Worm (Caenorhabditis elegans) whole organism, L4 larva: Measurements from ENCODE around the gene C01B9.4.

Experiments
- F49E8.2 ChIP-seq: sonication (generic microtip); optimal IDR thresholded peaks from 2 replicates; lab custom pipeline; 2016; ENCODE audit warnings: missing compliant biosample characterization, mild to moderate bottlenecking, missing genetic modification characterization, borderline replicate concordance
- R02D3.7 ChIP-seq: fragments of 150-350 bp; sonication (generic microtip); optimal IDR thresholded peaks from 3 replicates; lab custom pipeline; 2014; ENCODE audit warnings: missing biosample characterization, missing genetic modification characterization
- T20F7.1 ChIP-seq: fragments of 200-800 bp; sonication (Bioruptor generic); optimal IDR thresholded peaks from 2 replicates; lab custom pipeline; 2018; ENCODE audit warnings: mild to moderate bottlenecking, missing genetic modification characterization, missing compliant biosample characterization
- ama-1 ChIP-seq: fragments of 150-350 bp; optimal IDR thresholded peaks from 2 replicates; lab custom pipeline; 2014; ENCODE audit warnings: inconsistent platforms, mixed read lengths
- attf-4 ChIP-seq: sonication (generic microtip); optimal IDR thresholded peaks from 3 replicates; lab custom pipeline; 2017; ENCODE audit warnings: missing biosample characterization, missing genetic modification characterization
- ceh-32 ChIP-seq: sonication (generic microtip); optimal IDR thresholded peaks from 2 replicates; lab custom pipeline; 2016; ENCODE audit warnings: mild to moderate bottlenecking, missing genetic modification characterization, missing compliant biosample characterization; ENCODE audit not compliant: poor library complexity
- ceh-44 ChIP-seq: fragments of 200-800 bp; sonication (Bioruptor generic); IDR thresholded peaks from 2 replicates; pipeline ENCODE4 v1.3.6; 2022; ENCODE audit warnings: missing genetic modification reagents, missing genetic modification characterization, missing compliant biosample characterization
- ceh-62 ChIP-seq: sonication (generic microtip); optimal IDR thresholded peaks from 2 replicates; lab custom pipeline; 2017; ENCODE audit warnings: missing biosample characterization, missing genetic modification characterization
- ceh-82 ChIP-seq: sonication (generic microtip); optimal IDR thresholded peaks from 2 replicates; lab custom pipeline; 2017; ENCODE audit warnings: missing biosample characterization, missing genetic modification characterization
- ces-1 ChIP-seq: fragments of 150-350 bp; sonication (generic microtip); optimal IDR thresholded peaks from 4 replicates; lab custom pipeline; 2014; ENCODE audit warnings: missing biosample characterization, missing genetic modification reagents, missing genetic modification characterization
- cey-2 ChIP-seq: sonication (generic microtip); optimal IDR thresholded peaks from 3 replicates; lab custom pipeline; 2017; ENCODE audit warnings: missing genetic modification characterization, mild to moderate bottlenecking, missing compliant biosample characterization, antibody characterized with exemption, borderline replicate concordance; ENCODE audit not compliant: insufficient read depth
- daf-12 ChIP-seq: fragments of 150-350 bp; optimal IDR thresholded peaks from 2 replicates; lab custom pipeline; 2014; ENCODE audit warnings: missing biosample characterization, missing genetic modification reagents, missing genetic modification characterization
- daf-16 ChIP-seq, 3 experiments: sonication (generic microtip); optimal IDR thresholded peaks; 2 replicates each; lab custom pipeline; 2016 to 2017; ENCODE audit warnings: missing genetic modification characterization in 3 of 3, missing genetic modification reagents in 3 of 3, mild to moderate bottlenecking in 2 of 3, missing compliant biosample characterization in 2 of 3, missing biosample characterization in 1 of 3, moderate library complexity in 1 of 3
- dmd-6 ChIP-seq: fragments of 200-800 bp; sonication (Bioruptor generic); IDR thresholded peaks from 2 replicates; pipeline ENCODE4 v1.3.6; 2022; ENCODE audit warnings: missing genetic modification reagents, missing genetic modification characterization, missing compliant biosample characterization
- dmd-8 ChIP-seq: fragments of 200-800 bp; sonication (Bioruptor generic); IDR thresholded peaks from 2 replicates; pipeline ENCODE4 v1.3.6; 2022; ENCODE audit warnings: missing genetic modification characterization, missing compliant biosample characterization
- dpl-1 ChIP-seq: fragments of 150-350 bp; optimal IDR thresholded peaks from 2 replicates; lab custom pipeline; 2014; ENCODE audit warnings: missing biosample characterization, missing genetic modification reagents, missing genetic modification characterization
- duxl-1 ChIP-seq: sonication (generic microtip); optimal IDR thresholded peaks from 2 replicates; lab custom pipeline; 2016; ENCODE audit warnings: mild to moderate bottlenecking, missing genetic modification characterization, moderate library complexity, missing compliant biosample characterization; ENCODE audit not compliant: poor library complexity
- dve-1 ChIP-seq: sonication (generic microtip); optimal IDR thresholded peaks from 2 replicates; lab custom pipeline; 2017; ENCODE audit warnings: antibody characterized with exemption, mild to moderate bottlenecking, missing genetic modification characterization, missing compliant biosample characterization; ENCODE audit not compliant: insufficient read depth
- egl-43 ChIP-seq: fragments of 200-800 bp; sonication (Bioruptor generic); IDR thresholded peaks from 2 replicates; pipeline ENCODE4 v1.3.6; 2022; ENCODE audit warnings: missing genetic modification reagents, missing genetic modification characterization, missing compliant biosample characterization
- fkh-10 ChIP-seq: fragments of 150-350 bp; optimal IDR thresholded peaks from 2 replicates; lab custom pipeline; 2014; ENCODE audit warnings: missing biosample characterization, missing genetic modification reagents, missing genetic modification characterization
- hlh-11 ChIP-seq: fragments of 200-800 bp; sonication (Bioruptor generic); optimal IDR thresholded peaks from 2 replicates; lab custom pipeline; 2018; ENCODE audit warnings: mild to moderate bottlenecking, missing genetic modification characterization, missing compliant biosample characterization
- hmg-1.1 ChIP-seq: fragments of 200-800 bp; sonication (Bioruptor generic); IDR thresholded peaks from 2 replicates; pipeline ENCODE4 v1.3.6; 2022; ENCODE audit warnings: missing genetic modification reagents, missing genetic modification characterization, missing compliant biosample characterization
- jun-1 ChIP-seq: fragments of 150-350 bp; optimal IDR thresholded peaks from 2 replicates; lab custom pipeline; 2014; ENCODE audit warnings: missing biosample characterization, missing genetic modification reagents, missing genetic modification characterization
- lim-7 ChIP-seq: fragments of 200-800 bp; sonication (Bioruptor generic); IDR thresholded peaks from 2 replicates; pipeline ENCODE4 v1.3.6; 2022; ENCODE audit warnings: missing genetic modification characterization, missing compliant biosample characterization
- lin-38 ChIP-seq: fragments of 200-800 bp; sonication (Bioruptor generic); IDR thresholded peaks from 2 replicates; pipeline ENCODE4 v1.3.6; 2022; ENCODE audit warnings: missing genetic modification reagents, missing genetic modification characterization, missing compliant biosample characterization
- lir-3 ChIP-seq: sonication (generic microtip); optimal IDR thresholded peaks from 2 replicates; lab custom pipeline; 2016; ENCODE audit warnings: mild to moderate bottlenecking, missing genetic modification characterization, missing compliant biosample characterization
- lsy-2 ChIP-seq, 2 experiments: fragments of 150-350 bp in 1 of 2; sonication (generic microtip) in 1 of 2; optimal IDR thresholded peaks; 2 replicates each; lab custom pipeline; 2014 to 2017; ENCODE audit warnings: missing biosample characterization in 2 of 2, missing genetic modification characterization in 2 of 2
- madf-5 ChIP-seq, 2 experiments: fragments of 200-800 bp; sonication (Bioruptor generic); IDR thresholded peaks; 2 replicates each; pipeline ENCODE4 v1.3.6; 2022; ENCODE audit warnings: missing compliant biosample characterization in 2 of 2, missing genetic modification characterization in 2 of 2
- madf-9 ChIP-seq: fragments of 200-800 bp; sonication (Bioruptor generic); conservative IDR thresholded peaks from 2 replicates; pipeline ENCODE4 v1.3.6; 2022; ENCODE audit warnings: missing genetic modification reagents, missing genetic modification characterization, missing compliant biosample characterization
- mdl-1 ChIP-seq, 2 experiments: fragments of 150-350 bp in 1 of 2; sonication (generic microtip) in 1 of 2; optimal IDR thresholded peaks; 2 replicates each; lab custom pipeline; 2014 to 2017; ENCODE audit warnings: missing biosample characterization in 2 of 2, missing genetic modification characterization in 2 of 2
- mes-2 ChIP-seq: sonication (generic microtip); optimal IDR thresholded peaks from 2 replicates; lab custom pipeline; 2016; ENCODE audit warnings: missing genotype, mild to moderate bottlenecking, missing genetic modification characterization, missing compliant biosample characterization; ENCODE audit not compliant: poor library complexity, severe bottlenecking
- mxl-3 ChIP-seq: fragments of 200-800 bp; sonication (Bioruptor generic); optimal IDR thresholded peaks from 2 replicates; lab custom pipeline; 2018; ENCODE audit warnings: mild to moderate bottlenecking, missing genetic modification characterization, missing compliant biosample characterization
- nhr-10 ChIP-seq: fragments of 150-350 bp; optimal IDR thresholded peaks from 2 replicates; lab custom pipeline; 2014; ENCODE audit warnings: missing biosample characterization, missing genetic modification characterization
- nhr-102 ChIP-seq: sonication (generic microtip); optimal IDR thresholded peaks from 2 replicates; lab custom pipeline; 2016; ENCODE audit warnings: mild to moderate bottlenecking, missing genetic modification characterization, moderate library complexity, missing compliant biosample characterization
- nhr-28 ChIP-seq: fragments of 150-350 bp; optimal IDR thresholded peaks from 2 replicates; lab custom pipeline; 2014; ENCODE audit warnings: missing biosample characterization, missing genetic modification characterization
- nhr-42 ChIP-seq: fragments of 200-800 bp; sonication (Bioruptor generic); IDR thresholded peaks from 2 replicates; pipeline ENCODE4 v1.3.6; 2022; ENCODE audit warnings: missing genetic modification characterization, missing compliant biosample characterization
- nhr-48 ChIP-seq: sonication (generic microtip); optimal IDR thresholded peaks from 2 replicates; lab custom pipeline; 2016; ENCODE audit warnings: mild to moderate bottlenecking, missing genetic modification characterization, missing compliant biosample characterization
- pha-4 ChIP-seq, 2 experiments: fragments of 150-350 bp in 1 of 2; fragments of 200-800 bp in 1 of 2; sonication (Bioruptor generic) in 1 of 2; IDR thresholded peaks in 1 of 2; optimal IDR thresholded peaks in 1 of 2; 2 replicates each; pipeline versions ENCODE4 v1.3.6 to Lab custom; 2014 to 2022; ENCODE audit warnings: missing genetic modification characterization in 2 of 2, missing genetic modification reagents in 2 of 2, missing biosample characterization in 1 of 2, missing compliant biosample characterization in 1 of 2
- rbr-2 ChIP-seq: sonication (generic microtip); optimal IDR thresholded peaks from 2 replicates; lab custom pipeline; 2016; ENCODE audit warnings: missing genotype, missing genetic modification characterization, missing compliant biosample characterization
- saeg-2 ChIP-seq: fragments of 200-800 bp; sonication (Bioruptor generic); IDR thresholded peaks from 2 replicates; pipeline ENCODE4 v1.3.6; 2022; ENCODE audit warnings: missing genetic modification reagents, missing genetic modification characterization, missing compliant biosample characterization
- set-16 ChIP-seq: fragments of 200-800 bp; sonication (Bioruptor generic); IDR thresholded peaks from 2 replicates; pipeline ENCODE4 v1.3.6; 2022; ENCODE audit warnings: missing genetic modification reagents, missing genetic modification characterization, missing compliant biosample characterization
- spr-3 ChIP-seq: fragments of 200-800 bp; sonication (Bioruptor generic); optimal IDR thresholded peaks from 2 replicates; lab custom pipeline; 2018; ENCODE audit warnings: mild to moderate bottlenecking, missing genetic modification characterization, missing compliant biosample characterization
- tra-1 ChIP-seq: fragments of 200-800 bp; sonication (Bioruptor generic); IDR thresholded peaks from 2 replicates; pipeline ENCODE4 v1.3.6; 2022; ENCODE audit warnings: missing genetic modification reagents, missing genetic modification characterization, missing compliant biosample characterization
- unc-130 ChIP-seq: sonication (generic microtip); optimal IDR thresholded peaks from 2 replicates; lab custom pipeline; 2016; ENCODE audit warnings: missing genetic modification reagents, missing genetic modification characterization, missing compliant biosample characterization
- unc-39 ChIP-seq: sonication (generic microtip); optimal IDR thresholded peaks from 2 replicates; lab custom pipeline; 2017; ENCODE audit warnings: missing biosample characterization, missing genetic modification characterization
- unc-62 ChIP-seq, 3 experiments: fragments of 150-350 bp in 1 of 3; sonication (generic microtip); optimal IDR thresholded peaks in 2 of 3; peaks in 1 of 3; 1 replicate in 1 of 3; 2 replicates in 2 of 3; lab custom pipeline; 2014 to 2017; ENCODE audit warnings: missing biosample characterization in 3 of 3, missing genetic modification characterization in 3 of 3, missing genetic modification reagents in 3 of 3, missing genotype in 1 of 3
- zfp-2 ChIP-seq: sonication (generic microtip); optimal IDR thresholded peaks from 2 replicates; lab custom pipeline; 2016; ENCODE audit warnings: mild to moderate bottlenecking, missing genetic modification characterization, missing compliant biosample characterization
- zip-2 ChIP-seq: fragments of 150-350 bp; optimal IDR thresholded peaks from 2 replicates; lab custom pipeline; 2014; ENCODE audit warnings: missing biosample characterization, missing genetic modification characterization

The C01B9.4 gene

ce11 chrII:13780792-13781248 is 3.0 kb downstream of the C01B9.4 start (continued):
- TF ChIP-seq T20F7.1 (GFP tag; lab: Kevin White, UChicago) (no peak), lim-7 (GFP tag; lab: Robert Waterston, UW) (peak; percentile 59; the same call in 1 of the 2 replicates), attf-4 (no peak), zfp-2 (no peak), unc-62 (GFP tag; optimal IDR thresholded peaks at IDR 0.05 in 1 of 2; lab: Kevin White, UChicago) (no peak), unc-62 (tag; optimal IDR thresholded peaks at IDR 0.05; lab: Kevin White, UChicago) (no peak), unc-130 (GFP tag; lab: Kevin White, UChicago) (no peak), ama-1 (lab: Kevin White, UChicago) (no peak), nhr-48 (tag; lab: Kevin White, UChicago) (peak; percentile 73), nhr-42 (GFP tag; lab: Robert Waterston, UW) (peak; percentile 47; the same call in 1 of the 2 replicates), pha-4 (GFP tag; IDR thresholded peaks at IDR 0.05; lab: Robert Waterston, UW) (peak; percentile 40; the same call in 1 of the 2 replicates), pha-4 (tag; optimal IDR thresholded peaks at IDR 0.05; lab: Kevin White, UChicago) (no peak), hmg-1.1 (GFP tag; lab: Robert Waterston, UW) (no peak), daf-16 (GFP tag; optimal IDR thresholded peaks at IDR 0.05; lab: Kevin White, UChicago) (peak in 1 of 2 experiments; percentile 58), daf-16 (tag; optimal IDR thresholded peaks at IDR 0.05; lab: Kevin White, UChicago) (peak; percentile 85), ces-1 (no peak), daf-12 (tag; lab: Kevin White, UChicago) (no peak), nhr-10 (tag; lab: Kevin White, UChicago) (peak; percentile 21), mes-2 (peak; percentile 29), tra-1 (GFP tag; lab: Robert Waterston, UW) (0 out of 2 replicates have a peak, but pooled peaks have one; percentile 36), jun-1 (peak; percentile 82), ceh-44 (GFP tag; lab: Robert Waterston, UW) (no peak), set-16 (GFP tag; lab: Robert Waterston, UW) (no peak), egl-43 (GFP tag; lab: Robert Waterston, UW) (peak; percentile 18; the same call in 1 of the 2 replicates), nhr-28 (tag; lab: Kevin White, UChicago) (peak; percentile 65), ceh-32 (tag; lab: Kevin White, UChicago) (no peak), cey-2 (no peak), madf-5 (GFP tag; IDR thresholded peaks at IDR 0.05; lab: Robert Waterston, UW) (0 out of 4 replicates have a peak, but pooled peaks of 1 of the 2 experiments have one; percentile 67), F49E8.2 (tag; lab: Kevin White, UChicago) (no peak), ceh-62 (tag; lab: Kevin White, UChicago) (no peak), spr-3 (GFP tag; lab: Kevin White, UChicago) (peak; percentile 32), hlh-11 (peak; percentile 59), dmd-8 (GFP tag; lab: Robert Waterston, UW) (0 out of 2 replicates have a peak, but pooled peaks have one; percentile 43), dve-1 (tag; lab: Kevin White, UChicago) (peak; percentile 92), unc-39 (tag; lab: Kevin White, UChicago) (no peak), dpl-1 (GFP tag; lab: Kevin White, UChicago) (no peak), duxl-1 (tag; lab: Kevin White, UChicago) (peak; percentile 18), zip-2 (tag; lab: Kevin White, UChicago) (no peak), mdl-1 (tag; optimal IDR thresholded peaks at IDR 0.05; lab: Kevin White, UChicago) (no peak), R02D3.7 (no peak), saeg-2 (no peak), fkh-10 (GFP tag; lab: Kevin White, UChicago) (no peak), madf-9 (no peak), ceh-82 (tag; lab: Kevin White, UChicago) (no peak), dmd-6 (peak; percentile 54), nhr-102 (tag; lab: Kevin White, UChicago) (peak; percentile 82), lsy-2 (tag; optimal IDR thresholded peaks at IDR 0.05; lab: Kevin White, UChicago) (no peak), lin-38 (GFP tag; lab: Robert Waterston, UW) (no peak), mxl-3 (GFP tag; lab: Kevin White, UChicago) (peak; percentile 61), lir-3 (tag; lab: Kevin White, UChicago) (no peak), rbr-2 (tag; lab: Kevin White, UChicago) (peak; percentile 19)
